Worm (Caenorhabditis elegans) whole organism, late embryonic: ENCODE results near the gene C26B9.5.

ENCODE experiments used
- T23F11.4 ChIP-seq: fragments of 200-800 bp; sonication (Bioruptor generic); optimal IDR thresholded peaks from 2 replicates; lab custom pipeline; 2018; ENCODE audit warnings: mild to moderate bottlenecking, missing genetic modification characterization, missing compliant biosample characterization
- ama-1 ChIP-seq: fragments of 150-350 bp; optimal IDR thresholded peaks from 2 replicates; lab custom pipeline; 2014
- fax-1 ChIP-seq: sonication (generic microtip); optimal IDR thresholded peaks from 2 replicates; lab custom pipeline; 2016; ENCODE audit warnings: missing genotype, missing genetic modification characterization, missing compliant biosample characterization
- npax-4 ChIP-seq: sonication (generic microtip); optimal IDR thresholded peaks from 2 replicates; lab custom pipeline; 2016; ENCODE audit warnings: missing genetic modification characterization, missing compliant biosample characterization
- pha-2 ChIP-seq: sonication (generic microtip); optimal IDR thresholded peaks from 2 replicates; lab custom pipeline; 2017; ENCODE audit warnings: mild to moderate bottlenecking, missing genetic modification characterization, missing compliant biosample characterization
- tbx-2 ChIP-seq: sonication (generic microtip); optimal IDR thresholded peaks from 2 replicates; lab custom pipeline; 2016; ENCODE audit warnings: missing genetic modification characterization, missing compliant biosample characterization
- unc-42 ChIP-seq: sonication (generic microtip); optimal IDR thresholded peaks from 2 replicates; lab custom pipeline; 2016; ENCODE audit warnings: missing genotype, missing genetic modification characterization, missing compliant biosample characterization

ce11 chrX:5342007-5342406, 12.7 kb downstream of the C26B9.5 start, which contains the start of gene C26B9.7:
- TF ChIP-seq npax-4 (no peak), T23F11.4 (GFP tag; lab: Kevin White, UChicago) (no peak), tbx-2 (no peak), unc-42 (tag; lab: Kevin White, UChicago) (no peak), ama-1 (lab: Kevin White, UChicago) (no peak), pha-2 (tag; lab: Kevin White, UChicago) (no peak), fax-1 (no peak)
